Worm (Caenorhabditis elegans): Measurements from ENCODE around the gene T05C7.9.

ce11 chrIV:86744-87143, 7.7 kb downstream of the T05C7.9 start:
- TF ChIP-seq K02D7.2 (tag; optimal IDR thresholded peaks at IDR 0.05): no peak
- no peak for TF ChIP-seq ets-4 (tag; optimal IDR thresholded peaks at IDR 0.05)
- no peak for TF ChIP-seq hlh-6 (tag; optimal IDR thresholded peaks at IDR 0.05)
- no peak for TF ChIP-seq pqm-1 (tag; optimal IDR thresholded peaks at IDR 0.05)
- TF ChIP-seq hlh-13 (GFP tag; optimal IDR thresholded peaks at IDR 0.05): no peak
- TF ChIP-seq eyg-1 (tag; optimal IDR thresholded peaks at IDR 0.05): no peak
- TF ChIP-seq ceh-9 (tag; optimal IDR thresholded peaks at IDR 0.05): no peak
- TF ChIP-seq ama-1 (optimal IDR thresholded peaks at IDR 0.05): no peak
